Fruit fly (Drosophila melanogaster): ENCODE data around the gene Cyp4s3.

Cyp4s3 gene

dm6 chrX:15080780-15081402 lies 35.5 kb downstream of the Cyp4s3 start, which contains the start of gene CG33177 (continued):
- no peak for TF ChIP-seq CG7963 (GFP tag; IDR thresholded peaks at IDR 0.05; ENCODE audit: partially characterized antibody)
- TF ChIP-seq Camta (GFP tag; optimal IDR thresholded peaks at IDR 0.05): no peak
- no peak for TF ChIP-seq cas (GFP tag; IDR thresholded peaks at IDR 0.05)
- TF ChIP-seq kah (GFP tag; optimal IDR thresholded peaks at IDR 0.05): no peak
- TF ChIP-seq CG12071 (GFP tag; optimal IDR thresholded peaks at IDR 0.05): no peak
- peak; percentile 44 for TF ChIP-seq CG7839 (tag; optimal IDR thresholded peaks at IDR 0.05)
- no peak for TF ChIP-seq dati (GFP tag; IDR thresholded peaks at IDR 0.05)
- no peak for TF ChIP-seq Spps (tag; optimal IDR thresholded peaks at IDR 0.05)
- TF ChIP-seq CG2116 (GFP tag; optimal IDR thresholded peaks at IDR 0.05): peak; percentile 3
- TF ChIP-seq CG2199 (GFP tag; IDR thresholded peaks at IDR 0.05): peak; percentile 83; the same call in 2 of the 3 replicates
- no peak for TF ChIP-seq CG12236 (GFP tag; optimal IDR thresholded peaks at IDR 0.05)
- no peak for TF ChIP-seq ttk (GFP tag; IDR thresholded peaks at IDR 0.05)
- no peak for TF ChIP-seq Oaz (GFP tag; IDR thresholded peaks at IDR 0.05)
- TF ChIP-seq Asciz (GFP tag; optimal IDR thresholded peaks at IDR 0.05): no peak
- TF ChIP-seq Ada2b (GFP tag; IDR thresholded peaks at IDR 0.05): no peak
- no peak for TF ChIP-seq cato (GFP tag; optimal IDR thresholded peaks at IDR 0.05; ENCODE audit: borderline replicate concordance)
- TF ChIP-seq CG10959 (GFP tag; IDR thresholded peaks at IDR 0.05): no peak
- TF ChIP-seq H15 (GFP tag; IDR thresholded peaks at IDR 0.05): no peak
- TF ChIP-seq CG43689 (GFP tag; IDR thresholded peaks at IDR 0.05): no peak
- no peak for TF ChIP-seq CG13296 (GFP tag; optimal IDR thresholded peaks at IDR 0.05)
- peak; percentile 35 for TF ChIP-seq CG17829 (tag; optimal IDR thresholded peaks at IDR 0.05)
- no peak for TF ChIP-seq Dip3 (GFP tag; optimal IDR thresholded peaks at IDR 0.05)
- peak; percentile 10 to 84 for TF ChIP-seq Pdp1 (GFP tag; optimal IDR thresholded peaks at IDR 0.05)
- TF ChIP-seq CG15696 (tag; optimal IDR thresholded peaks at IDR 0.05): peak; percentile 32
- no peak for TF ChIP-seq cwo (GFP tag; optimal IDR thresholded peaks at IDR 0.05)
- no peak for TF ChIP-seq CG10654 (GFP tag; optimal IDR thresholded peaks at IDR 0.05)
- no peak for TF ChIP-seq CG8281 (tag; optimal IDR thresholded peaks at IDR 0.05)
- no peak for TF ChIP-seq wdn (GFP tag; IDR thresholded peaks at IDR 0.05)
- TF ChIP-seq Abd-B (GFP tag; optimal IDR thresholded peaks at IDR 0.05): peak; percentile 9
- no peak for TF ChIP-seq CG34422 (GFP tag; IDR thresholded peaks at IDR 0.05)
- no peak for TF ChIP-seq h (optimal IDR thresholded peaks at IDR 0.05)
- TF ChIP-seq CG32532 (GFP tag; IDR thresholded peaks at IDR 0.05): peak; percentile 21; the same call in 1 of the 2 replicates
- TF ChIP-seq CG6765 (GFP tag; optimal IDR thresholded peaks at IDR 0.05): no peak
- no peak for TF ChIP-seq CG4820 (GFP tag; optimal IDR thresholded peaks at IDR 0.05)
- peak; percentile 3 for TF ChIP-seq pzg (GFP tag; optimal IDR thresholded peaks at IDR 0.05)
- peak; percentile 74 for TF ChIP-seq sd (tag; optimal IDR thresholded peaks at IDR 0.05)
- TF ChIP-seq CG14965 (GFP tag; optimal IDR thresholded peaks at IDR 0.05; ENCODE audit: borderline replicate concordance): no peak
- TF ChIP-seq vfl (GFP tag; optimal IDR thresholded peaks at IDR 0.05): no peak
- no peak for TF ChIP-seq usp (GFP tag; optimal IDR thresholded peaks at IDR 0.05)
- no peak for TF ChIP-seq jigr1 (GFP tag; IDR thresholded peaks at IDR 0.05)
- no peak for TF ChIP-seq Ssrp (tag; optimal IDR thresholded peaks at IDR 0.05)
- no peak for TF ChIP-seq CG1233 (GFP tag; optimal IDR thresholded peaks at IDR 0.05)
- TF ChIP-seq dm (GFP tag; optimal IDR thresholded peaks at IDR 0.05): no peak
- 0 out of 2 replicates have a peak, but pooled peaks have one; percentile 24 for TF ChIP-seq NFAT (GFP tag; IDR thresholded peaks at IDR 0.05)
- no peak for TF ChIP-seq crc (GFP tag; optimal IDR thresholded peaks at IDR 0.05)
- TF ChIP-seq schlank (tag; optimal IDR thresholded peaks at IDR 0.05): no peak
- TF ChIP-seq CG3407 (GFP tag; optimal IDR thresholded peaks at IDR 0.05): no peak
- TF ChIP-seq Myb (GFP tag; optimal IDR thresholded peaks at IDR 0.05): peak; percentile 82
- TF ChIP-seq eyg (GFP tag; optimal IDR thresholded peaks at IDR 0.05): no peak
- no peak for TF ChIP-seq Kr (GFP tag; optimal IDR thresholded peaks at IDR 0.05)
- no peak for TF ChIP-seq CG10321 (GFP tag; IDR thresholded peaks at IDR 0.05)

Data from whole organism, embryonic.